Worm (Caenorhabditis elegans) whole organism, late embryonic: ENCODE results near the gene Y43F8B.3.

Experiments
- ceh-22 ChIP-seq: sonication (generic microtip); optimal IDR thresholded peaks from 2 replicates; lab custom pipeline; 2017; ENCODE audit warnings: missing biosample characterization, missing genetic modification characterization
- ceh-30 ChIP-seq: fragments of 150-350 bp; optimal IDR thresholded peaks from 2 replicates; lab custom pipeline; 2014; ENCODE audit warnings: missing biosample characterization, missing genetic modification characterization
- ceh-9 ChIP-seq: sonication (generic microtip); optimal IDR thresholded peaks from 2 replicates; lab custom pipeline; 2016; ENCODE audit warnings: mild to moderate bottlenecking, missing genetic modification characterization, inconsistent platforms, missing compliant biosample characterization
- elt-2 ChIP-seq: sonication (generic microtip); optimal IDR thresholded peaks from 2 replicates; lab custom pipeline; 2016; ENCODE audit warnings: missing genetic modification reagents, missing genetic modification characterization, missing compliant biosample characterization
- pqm-1 ChIP-seq: sonication (generic microtip); optimal IDR thresholded peaks from 2 replicates; lab custom pipeline; 2016; ENCODE audit warnings: missing genetic modification characterization, missing compliant biosample characterization
- rnt-1 ChIP-seq: sonication (generic microtip); optimal IDR thresholded peaks from 2 replicates; lab custom pipeline; 2016; ENCODE audit warnings: missing genetic modification characterization, missing compliant biosample characterization
- sdc-2 ChIP-seq: sonication (generic microtip); optimal IDR thresholded peaks from 2 replicates; lab custom pipeline; 2016; ENCODE audit warnings: missing genotype, missing genetic modification characterization, missing compliant biosample characterization

- TF ChIP-seq sdc-2 (tag; lab: Kevin White, UChicago) (no peak), ceh-22 (tag; lab: Kevin White, UChicago) (no peak), rnt-1 (tag; lab: Kevin White, UChicago) (no peak), elt-2 (no peak), pqm-1 (tag; lab: Kevin White, UChicago) (no peak), ceh-30 (tag; lab: Kevin White, UChicago) (no peak), ceh-9 (tag; lab: Kevin White, UChicago) (no peak)
Measured at ce11 chrV:19485690-19486089, 17.2 kb upstream of the Y43F8B.3 start, which contains the start of gene Y43F8B.18.
